Worm (Caenorhabditis elegans) whole organism, late embryonic: Measurements from ENCODE around the gene cyp-33C1.

Experiments used
- ama-1 ChIP-seq: fragments of 150-350 bp; optimal IDR thresholded peaks from 2 replicates; lab custom pipeline; 2014
- ceh-9 ChIP-seq: sonication (generic microtip); optimal IDR thresholded peaks from 2 replicates; lab custom pipeline; 2016; ENCODE audit warnings: mild to moderate bottlenecking, missing genetic modification characterization, inconsistent platforms, missing compliant biosample characterization
- ets-4 ChIP-seq: sonication (generic microtip); optimal IDR thresholded peaks from 2 replicates; lab custom pipeline; 2016; ENCODE audit warnings: missing genetic modification characterization, missing compliant biosample characterization
- hlh-15 ChIP-seq: sonication (generic microtip); optimal IDR thresholded peaks from 2 replicates; lab custom pipeline; 2016; ENCODE audit warnings: missing genetic modification characterization, missing compliant biosample characterization
- mec-3 ChIP-seq: sonication (generic microtip); optimal IDR thresholded peaks from 2 replicates; lab custom pipeline; 2016; ENCODE audit warnings: borderline replicate concordance, missing genetic modification characterization, missing compliant biosample characterization
- nhr-11 ChIP-seq: fragments of 150-350 bp; optimal IDR thresholded peaks from 2 replicates; lab custom pipeline; 2014; ENCODE audit warnings: missing biosample characterization, missing genetic modification characterization
- nhr-232 ChIP-seq: sonication (generic microtip); optimal IDR thresholded peaks from 2 replicates; lab custom pipeline; 2016; ENCODE audit warnings: missing genetic modification characterization, missing compliant biosample characterization
- tbx-7 ChIP-seq: sonication (generic microtip); optimal IDR thresholded peaks from 2 replicates; lab custom pipeline; 2016; ENCODE audit warnings: missing genotype, missing genetic modification characterization, missing compliant biosample characterization

ce11 chrV:2155232-2155631, 24.1 kb upstream of the cyp-33C1 start, which contains the start of gene srbc-21:
- TF ChIP-seq hlh-15 (tag; lab: Kevin White, UChicago), result no peak
- no peak for TF ChIP-seq nhr-232 (tag; lab: Kevin White, UChicago)
- TF ChIP-seq ama-1 (lab: Kevin White, UChicago), result no peak
- TF ChIP-seq tbx-7 (tag; lab: Kevin White, UChicago), result no peak
- TF ChIP-seq ceh-9 (tag; lab: Kevin White, UChicago), result no peak
- TF ChIP-seq nhr-11 (tag; lab: Kevin White, UChicago), result no peak
- no peak for TF ChIP-seq ets-4 (tag; lab: Kevin White, UChicago)
- no peak for TF ChIP-seq mec-3 (tag; lab: Kevin White, UChicago)
